Worm (Caenorhabditis elegans): ENCODE results near the gene obr-2.

The obr-2 gene

DNA sequence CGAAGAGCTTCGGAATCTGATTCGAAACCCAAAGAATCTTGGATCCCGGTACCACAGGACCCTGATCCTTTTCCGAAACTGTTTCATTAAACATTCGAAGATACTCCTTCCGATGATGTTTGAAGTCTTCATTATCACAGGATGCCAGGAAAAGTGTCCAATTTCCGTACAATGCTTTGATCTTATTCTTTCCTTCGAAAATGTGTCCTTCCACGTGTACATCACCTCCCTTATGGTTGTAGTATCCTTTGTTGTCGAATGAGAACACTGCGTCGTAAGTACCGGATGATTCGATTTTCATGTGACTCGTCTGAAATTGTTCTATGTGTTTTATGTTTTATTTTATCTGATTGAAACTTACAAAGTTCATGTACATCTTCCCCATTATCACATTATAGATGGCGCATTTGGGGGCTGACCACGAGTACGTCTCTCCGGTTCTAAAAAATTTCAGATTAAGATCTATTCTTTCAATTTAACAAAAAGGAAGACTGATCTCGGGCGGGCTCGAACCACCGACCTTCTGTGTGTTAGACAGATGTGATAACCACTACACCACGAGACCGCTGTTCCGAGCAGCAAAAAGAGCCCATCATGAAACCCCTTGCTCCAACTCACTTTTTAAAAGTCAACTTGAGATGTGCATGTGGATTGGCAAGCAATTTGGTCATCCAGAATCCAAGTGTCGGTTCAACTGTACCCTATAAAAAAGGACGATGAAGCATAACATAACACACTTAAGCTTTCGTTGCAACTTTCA is 1.3 kb downstream of the obr-2 start (continued):
- 0 out of 2 replicates have a peak, but pooled peaks have one; percentile 6 for TF ChIP-seq B0019.2 (GFP tag; conservative IDR thresholded peaks at IDR 0.05)
- no peak for TF ChIP-seq C17E4.6 (GFP tag; IDR thresholded peaks at IDR 0.05)
- TF ChIP-seq pbrm-1 (GFP tag; IDR thresholded peaks at IDR 0.05), result peak; percentile 45; the same call in 1 of the 2 replicates

DNA sequence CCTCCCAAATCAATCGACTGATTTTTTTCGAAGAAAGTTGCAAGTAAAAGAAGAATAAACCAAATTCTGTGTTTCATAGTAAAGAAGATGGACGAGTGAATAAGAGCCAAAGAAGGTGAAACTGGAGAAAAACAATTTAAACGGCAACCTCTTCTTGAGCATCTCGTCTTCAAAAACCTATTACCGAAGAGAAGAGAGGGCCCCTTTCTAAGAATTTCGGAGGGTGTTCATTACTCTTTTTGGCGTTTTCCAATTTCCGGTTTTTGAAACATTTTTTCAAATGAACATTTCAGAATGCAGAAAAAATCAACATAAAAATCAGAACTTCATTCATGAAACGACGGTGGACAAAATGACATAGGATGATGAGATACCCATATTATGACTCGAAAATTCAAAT is 2.5 kb downstream of the obr-2 start, which contains the start of gene nmr-2:
Gene nmr-2, minus strand, starts transcription at position 101 of the 400 bp plus-strand sequence.
- no peak for TF ChIP-seq nfyb-1 (GFP tag; IDR thresholded peaks at IDR 0.05)
- TF ChIP-seq B0035.1 (tag; optimal IDR thresholded peaks at IDR 0.05), result no peak
- TF ChIP-seq mcd-1 (GFP tag; IDR thresholded peaks at IDR 0.05), result no peak
- no peak for TF ChIP-seq F57C9.4 (tag; optimal IDR thresholded peaks at IDR 0.05)
- TF ChIP-seq Y95B8A.8 (GFP tag; IDR thresholded peaks at IDR 0.05), result no peak
- no peak for TF ChIP-seq unc-130 (GFP tag; optimal IDR thresholded peaks at IDR 0.05)
- no peak for TF ChIP-seq T07F8.4 (tag; optimal IDR thresholded peaks at IDR 0.05)
- TF ChIP-seq ztf-18 (tag; optimal IDR thresholded peaks at IDR 0.05), result no peak
- TF ChIP-seq ztf-6 (GFP tag; IDR thresholded peaks at IDR 0.05), result no peak
- TF ChIP-seq nhr-80 (tag; optimal IDR thresholded peaks at IDR 0.05), result no peak
- TF ChIP-seq K11D2.4 (GFP tag; IDR thresholded peaks at IDR 0.05), result no peak
- no peak for TF ChIP-seq hmg-1.2 (GFP tag; IDR thresholded peaks at IDR 0.05)
- no peak for TF ChIP-seq K12H6.12 (tag; optimal IDR thresholded peaks at IDR 0.05)
- TF ChIP-seq akir-1 (GFP tag; optimal IDR thresholded peaks at IDR 0.05), result no peak
- no peak for TF ChIP-seq xnd-1 (tag; optimal IDR thresholded peaks at IDR 0.05)
- TF ChIP-seq lin-26 (GFP tag; IDR thresholded peaks at IDR 0.05), result no peak

DNA sequence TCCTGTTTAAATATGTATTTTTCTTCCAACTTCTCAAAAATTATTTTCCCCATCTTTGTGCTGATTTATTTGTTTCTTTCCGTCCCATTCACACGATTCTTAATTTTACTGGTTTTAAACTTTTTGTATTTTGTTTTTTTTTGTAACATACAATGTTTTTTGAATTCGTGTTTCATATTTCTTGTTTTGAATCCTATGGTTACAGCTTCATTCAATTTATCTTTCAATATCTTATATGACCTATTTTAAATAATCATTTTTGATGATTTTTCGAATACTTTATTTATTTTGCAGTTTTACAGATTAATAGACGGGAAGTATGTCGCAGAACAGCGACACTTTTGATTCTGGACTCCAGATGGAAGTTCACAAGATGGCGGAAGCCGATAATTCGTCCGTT is 9.3 kb downstream of the obr-2 start, which contains the start of gene hrde-2:
Gene hrde-2, plus strand, starts transcription at position 301 of the 400 bp plus-strand sequence.
- TF ChIP-seq Y95B8A.8 (GFP tag; IDR thresholded peaks at IDR 0.05), result no peak
- no peak for TF ChIP-seq egl-18 (GFP tag; IDR thresholded peaks at IDR 0.05)
- no peak for TF ChIP-seq attf-6 (GFP tag; IDR thresholded peaks at IDR 0.05)
- TF ChIP-seq F22D6.2 (tag; optimal IDR thresholded peaks at IDR 0.05), result no peak

DNA sequence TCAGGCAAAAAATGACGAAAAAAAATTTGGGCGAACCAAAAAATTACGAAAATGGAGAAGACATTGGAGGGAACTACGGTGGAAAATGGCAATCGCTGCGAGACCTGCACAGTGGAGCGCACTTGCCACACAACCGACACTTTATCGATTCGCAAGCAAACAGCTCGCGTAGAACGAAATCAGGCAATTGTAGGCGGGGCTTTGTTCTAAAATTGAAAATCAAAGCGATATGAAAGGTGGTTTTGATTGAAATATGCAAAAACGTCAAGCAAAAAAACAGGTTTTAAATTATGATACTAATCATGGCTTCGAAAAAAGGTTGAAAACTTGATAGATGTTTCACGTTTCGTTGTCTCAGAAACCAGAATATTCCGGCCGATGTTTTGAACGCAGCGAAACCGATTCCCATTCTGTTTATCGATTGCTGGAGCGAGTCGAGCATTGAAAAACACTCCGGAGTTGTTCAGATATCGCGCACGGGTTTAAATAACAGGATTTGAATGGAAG is 11.8 kb downstream of the obr-2 start, which contains the start of the genes fib-1 and mut-15:
Gene fib-1, minus strand, starts transcription at position 40 of the 507 bp plus-strand sequence.
Gene mut-15, plus strand, starts transcription at position 360 of the 507 bp plus-strand sequence.
- TF ChIP-seq unc-130 (GFP tag; optimal IDR thresholded peaks at IDR 0.05) (peak; percentile 72), egl-18 (GFP tag; IDR thresholded peaks at IDR 0.05) (no peak), bed-1 (GFP tag; IDR thresholded peaks at IDR 0.05) (no peak), pha-4 (tag; optimal IDR thresholded peaks at IDR 0.05) (peak; percentile 85), K12H6.12 (tag; optimal IDR thresholded peaks at IDR 0.05) (peak; percentile 85), rcor-1 (GFP tag; IDR thresholded peaks at IDR 0.05) (peak; percentile 86), lsl-1 (GFP tag; optimal IDR thresholded peaks at IDR 0.05) (peak; percentile 86), athp-1 (tag; optimal IDR thresholded peaks at IDR 0.05) (peak; percentile 92), unc-62 (GFP tag; optimal IDR thresholded peaks at IDR 0.05) (no peak), ceh-91 (GFP tag; IDR thresholded peaks at IDR 0.05) (peak; percentile 88), attf-3 (GFP tag; conservative IDR thresholded peaks at IDR 0.05) (peak; percentile 85), madf-10 (tag; optimal IDR thresholded peaks at IDR 0.05) (peak; percentile 82), mcd-1 (GFP tag; IDR thresholded peaks at IDR 0.05) (peak; percentile 99), ccch-3 (GFP tag; optimal IDR thresholded peaks at IDR 0.05) (no peak), aptf-2 (GFP tag; conservative IDR thresholded peaks at IDR 0.05) (peak; percentile 78), tbp1 (GFP tag; optimal IDR thresholded peaks at IDR 0.05) (peak; percentile 72), chd-7 (tag; optimal IDR thresholded peaks at IDR 0.05) (peak; percentile 13), ekl-4 (GFP tag; IDR thresholded peaks at IDR 0.05) (peak; percentile 84), F33H1.4 (GFP tag; IDR thresholded peaks at IDR 0.05) (peak; percentile 98), madf-8 (GFP tag; conservative IDR thresholded peaks at IDR 0.05) (peak; percentile 71), him-1 (tag; optimal IDR thresholded peaks at IDR 0.05) (peak; percentile 18), F49E8.2 (tag; optimal IDR thresholded peaks at IDR 0.05; ENCODE audit: insufficient read depth) (peak; percentile 81), madf-6 (GFP tag; IDR thresholded peaks at IDR 0.05) (peak; percentile 84), snpc-1.1 (tag; optimal IDR thresholded peaks at IDR 0.05; ENCODE audit: insufficient read depth) (peak; percentile 23)
